Fruit fly (Drosophila melanogaster) whole organism, embryonic: ENCODE measurements around the gene CG18765.
A peak's percentile ranks its signal among the peaks of the same experiment; 100 is the strongest.

Experiments
- Aef1 ChIP-seq: fragments of 200-800 bp; sonication (Bioruptor generic); IDR thresholded peaks from 3 replicates; pipeline ENCODE4 v1.3.6; 2022; ENCODE audit warnings: missing biosample characterization, missing genetic modification characterization
- Atf6 ChIP-seq: fragments of 200-800 bp; sonication (Bioruptor generic); IDR thresholded peaks from 2 replicates; pipeline ENCODE4 v1.3.6; 2022; ENCODE audit warnings: missing biosample characterization, missing genetic modification characterization
- Bgb ChIP-seq: fragments of 200-800 bp; sonication (Bioruptor generic); IDR thresholded peaks from 2 replicates; pipeline ENCODE4 v1.3.6; 2022; ENCODE audit warnings: missing biosample characterization, missing genetic modification characterization; ENCODE audit not compliant: partially characterized antibody
- CG10543 ChIP-seq: fragments of 200-800 bp; sonication (Bioruptor generic); optimal IDR thresholded peaks from 3 replicates; lab custom pipeline; 2017; ENCODE audit warnings: missing biosample characterization, mild to moderate bottlenecking, missing genetic modification characterization, moderate library complexity
- CG11093 ChIP-seq: fragments of 200-800 bp; sonication (Bioruptor generic); IDR thresholded peaks from 3 replicates; pipeline ENCODE4 v1.3.6; 2022; ENCODE audit warnings: missing biosample characterization, missing genetic modification characterization
- CG13296 ChIP-seq: fragments of 200-800 bp; sonication (Bioruptor generic); optimal IDR thresholded peaks from 3 replicates; lab custom pipeline; 2018; ENCODE audit warnings: missing biosample characterization, mild to moderate bottlenecking, missing genetic modification characterization
- CG14710 ChIP-seq: fragments of 200-800 bp; sonication (Bioruptor generic); optimal IDR thresholded peaks from 3 replicates; lab custom pipeline; 2019; ENCODE audit warnings: missing biosample characterization, mild to moderate bottlenecking, missing genetic modification characterization, moderate library complexity
- CG15073 ChIP-seq: fragments of 200-800 bp; sonication (Bioruptor generic); optimal IDR thresholded peaks from 2 replicates; lab custom pipeline; 2016; ENCODE audit warnings: missing biosample characterization, missing genetic modification characterization
- CG15696 ChIP-seq: fragments of 200-800 bp; sonication (Bioruptor generic); optimal IDR thresholded peaks from 2 replicates; lab custom pipeline; 2019; ENCODE audit warnings: missing biosample characterization, mild to moderate bottlenecking, missing genetic modification characterization, moderate library complexity
- CG1602 ChIP-seq: fragments of 200-800 bp; sonication (Bioruptor generic); optimal IDR thresholded peaks from 3 replicates; lab custom pipeline; 2016; ENCODE audit warnings: missing biosample characterization, missing genetic modification characterization
- CG17186 ChIP-seq: fragments of 200-800 bp; sonication (Bioruptor generic); optimal IDR thresholded peaks from 3 replicates; lab custom pipeline; 2017; ENCODE audit warnings: missing biosample characterization, missing genetic modification reagents, missing genetic modification characterization
- CG18011 ChIP-seq: fragments of 200-800 bp; sonication (Bioruptor generic); optimal IDR thresholded peaks from 2 replicates; lab custom pipeline; 2017; ENCODE audit warnings: missing biosample characterization, missing genetic modification characterization, mild to moderate bottlenecking, moderate library complexity, missing genotype
- CG1832 ChIP-seq: fragments of 200-800 bp; sonication (Bioruptor generic); optimal IDR thresholded peaks from 2 replicates; lab custom pipeline; 2017; ENCODE audit warnings: missing biosample characterization, mild to moderate bottlenecking, missing genetic modification characterization, inconsistent platforms
- CG6175 ChIP-seq: fragments of 200-800 bp; sonication (Bioruptor generic); IDR thresholded peaks from 3 replicates; pipeline ENCODE4 v1.3.6; 2022; ENCODE audit warnings: missing biosample characterization, missing genetic modification characterization
- CG6689 ChIP-seq: fragments of 200-800 bp; sonication (Bioruptor generic); IDR thresholded peaks from 2 replicates; pipeline ENCODE4 v1.3.6; 2022; ENCODE audit warnings: missing biosample characterization, missing genetic modification characterization
- CG7963 ChIP-seq: fragments of 200-800 bp; sonication (Bioruptor generic); IDR thresholded peaks from 3 replicates; pipeline ENCODE4 v1.3.6; 2022; ENCODE audit warnings: missing biosample characterization, missing genetic modification characterization; ENCODE audit not compliant: partially characterized antibody
- CG8944 ChIP-seq: fragments of 200-800 bp; sonication (Bioruptor generic); optimal IDR thresholded peaks from 3 replicates; lab custom pipeline; 2016; ENCODE audit warnings: missing biosample characterization, missing genetic modification characterization
- CG9932 ChIP-seq: fragments of 200-800 bp; sonication (Bioruptor generic); IDR thresholded peaks from 2 replicates; pipeline ENCODE4 v1.3.6; 2022; ENCODE audit warnings: missing biosample characterization, missing genetic modification characterization
- Chrac-16 ChIP-seq: fragments of 200-800 bp; sonication (Bioruptor generic); optimal IDR thresholded peaks from 3 replicates; lab custom pipeline; 2016; ENCODE audit warnings: missing biosample characterization, missing genetic modification characterization
- CkIIα-i1 ChIP-seq: fragments of 200-800 bp; sonication (Bioruptor generic); IDR thresholded peaks from 2 replicates; pipeline ENCODE4 v1.3.6; 2022; ENCODE audit warnings: missing biosample characterization, missing genetic modification characterization
- Dll ChIP-seq: fragments of 200-800 bp; sonication (Bioruptor generic); IDR thresholded peaks from 4 replicates; pipeline ENCODE4 v1.3.6; 2022; ENCODE audit warnings: missing biosample characterization, missing genetic modification characterization; ENCODE audit not compliant: partially characterized antibody
- Doc2 ChIP-seq: fragments of 200-800 bp; sonication (Bioruptor generic); IDR thresholded peaks from 2 replicates; pipeline ENCODE4 v1.3.6; 2022; ENCODE audit warnings: missing biosample characterization, missing genetic modification characterization
- Dp ChIP-seq: fragments of 200-800 bp; sonication (Bioruptor generic); optimal IDR thresholded peaks from 2 replicates; lab custom pipeline; 2018; ENCODE audit warnings: missing biosample characterization, mild to moderate bottlenecking, missing genetic modification characterization, moderate library complexity
- Drgx ChIP-seq: fragments of 200-800 bp; sonication (Bioruptor generic); IDR thresholded peaks from 2 replicates; pipeline ENCODE4 v1.3.6; 2022; ENCODE audit warnings: missing biosample characterization, missing genetic modification characterization
- HmgD ChIP-seq: fragments of 200-800 bp; sonication (Bioruptor generic); optimal IDR thresholded peaks from 3 replicates; lab custom pipeline; 2016; ENCODE audit warnings: missing biosample characterization, missing genetic modification characterization
- NC2β ChIP-seq: fragments of 200-800 bp; sonication (Bioruptor generic); optimal IDR thresholded peaks from 2 replicates; lab custom pipeline; 2016; ENCODE audit warnings: missing biosample characterization, missing genetic modification characterization
- Nf-YC ChIP-seq: fragments of 200-800 bp; optimal IDR thresholded peaks from 3 replicates; lab custom pipeline; 2019; ENCODE audit warnings: missing biosample characterization, mild to moderate bottlenecking, missing genetic modification characterization, moderate library complexity
- Oaz ChIP-seq: fragments of 200-800 bp; sonication (Bioruptor generic); IDR thresholded peaks from 2 replicates; pipeline ENCODE4 v1.3.6; 2022; ENCODE audit warnings: missing biosample characterization, missing genetic modification characterization
- Xbp1 ChIP-seq: fragments of 200-800 bp; sonication (Bioruptor generic); optimal IDR thresholded peaks from 3 replicates; lab custom pipeline; 2016; ENCODE audit warnings: missing biosample characterization, mild to moderate bottlenecking, missing genetic modification characterization
- ab ChIP-seq: fragments of 200-800 bp; sonication (Bioruptor generic); optimal IDR thresholded peaks from 2 replicates; lab custom pipeline; 2016; ENCODE audit warnings: missing biosample characterization, missing genetic modification characterization
- br ChIP-seq: fragments of >200 bp; optimal IDR thresholded peaks from 2 replicates; lab custom pipeline; 2017
- chinmo ChIP-seq: fragments of 200-800 bp; sonication (Bioruptor generic); IDR thresholded peaks from 4 replicates; pipeline ENCODE4 v1.3.6; 2022; ENCODE audit warnings: missing biosample characterization, missing genetic modification characterization; ENCODE audit not compliant: partially characterized antibody
- cwo ChIP-seq: fragments of 200-800 bp; sonication (Bioruptor generic); optimal IDR thresholded peaks from 3 replicates; lab custom pipeline; 2017; ENCODE audit warnings: missing biosample characterization, missing genetic modification characterization, mild to moderate bottlenecking, moderate library complexity, missing genetic modification reagents
- dan ChIP-seq: fragments of 200-800 bp; sonication (Bioruptor generic); IDR thresholded peaks from 2 replicates; pipeline ENCODE4 v1.3.6; 2022; ENCODE audit warnings: missing biosample characterization, missing genetic modification characterization
- dm ChIP-seq: fragments of 200-800 bp; sonication (Bioruptor generic); optimal IDR thresholded peaks from 3 replicates; lab custom pipeline; 2016; ENCODE audit warnings: missing biosample characterization, missing genetic modification characterization
- dpn ChIP-seq, 2 experiments: fragments of 200-800 bp; sonication (Bioruptor generic); optimal IDR thresholded peaks; 3 replicates each; lab custom pipeline; 2016; ENCODE audit warnings: missing biosample characterization in 2 of 2, missing genetic modification characterization in 2 of 2
- esg ChIP-seq: fragments of 200-800 bp; sonication (Bioruptor generic); conservative IDR thresholded peaks from 2 replicates; pipeline ENCODE4 v1.3.6; 2022; ENCODE audit warnings: missing biosample characterization, missing genetic modification characterization
- fd64A ChIP-seq: fragments of 200-800 bp; sonication (Bioruptor generic); optimal IDR thresholded peaks from 3 replicates; lab custom pipeline; 2018; ENCODE audit warnings: missing biosample characterization, mild to moderate bottlenecking, missing genetic modification characterization
- gsb-n ChIP-seq: fragments of 200-800 bp; sonication (Bioruptor generic); optimal IDR thresholded peaks from 3 replicates; lab custom pipeline; 2018; ENCODE audit warnings: missing biosample characterization, mild to moderate bottlenecking, missing genetic modification characterization
- ken ChIP-seq: fragments of 200-800 bp; sonication (Bioruptor generic); IDR thresholded peaks from 3 replicates; pipeline ENCODE4 v1.3.6; 2022; ENCODE audit warnings: missing biosample characterization, missing genetic modification characterization
- lbe ChIP-seq: fragments of 200-800 bp; sonication (Bioruptor generic); optimal IDR thresholded peaks from 2 replicates; lab custom pipeline; 2016; ENCODE audit warnings: missing biosample characterization, mild to moderate bottlenecking, missing genetic modification characterization
- lmd ChIP-seq: fragments of 200-800 bp; sonication (Bioruptor generic); IDR thresholded peaks from 2 replicates; pipeline ENCODE4 v1.3.6; 2022; ENCODE audit warnings: missing biosample characterization, missing genetic modification characterization
- lov ChIP-seq, 2 experiments: fragments of 200-800 bp in 1 of 2; fragments of >200 bp in 1 of 2; sonication (Bioruptor generic) in 1 of 2; IDR thresholded peaks in 1 of 2; optimal IDR thresholded peaks in 1 of 2; 2 replicates in 1 of 2; 3 replicates in 1 of 2; pipeline versions ENCODE4 v1.3.6 to Lab custom; 2017 to 2022; ENCODE audit warnings: missing biosample characterization in 1 of 2, missing genetic modification characterization in 1 of 2
- luna ChIP-seq: fragments of 200-800 bp; sonication (Bioruptor generic); optimal IDR thresholded peaks from 2 replicates; lab custom pipeline; 2016; ENCODE audit warnings: missing biosample characterization, missing genetic modification characterization
- peb ChIP-seq: fragments of 200-800 bp; sonication (Bioruptor generic); IDR thresholded peaks from 2 replicates; pipeline ENCODE4 v1.3.6; 2022; ENCODE audit warnings: missing biosample characterization, missing genetic modification characterization
- phol ChIP-seq: fragments of 200-800 bp; sonication (Bioruptor generic); optimal IDR thresholded peaks from 3 replicates; lab custom pipeline; 2018; ENCODE audit warnings: missing biosample characterization, mild to moderate bottlenecking, missing genetic modification characterization, moderate library complexity
- run ChIP-seq: fragments of 200-800 bp; sonication (Bioruptor generic); optimal IDR thresholded peaks from 3 replicates; lab custom pipeline; 2018; ENCODE audit warnings: missing biosample characterization, mild to moderate bottlenecking, missing genetic modification characterization
- slou ChIP-seq: fragments of 200-800 bp; sonication (Bioruptor generic); optimal IDR thresholded peaks from 3 replicates; lab custom pipeline; 2016; ENCODE audit warnings: missing biosample characterization, missing genetic modification characterization
- slp2 ChIP-seq: fragments of 200-800 bp; sonication (Bioruptor generic); optimal IDR thresholded peaks from 2 replicates; lab custom pipeline; 2016; ENCODE audit warnings: missing biosample characterization, missing genetic modification characterization
- sob ChIP-seq: fragments of 200-800 bp; sonication (Bioruptor generic); IDR thresholded peaks from 2 replicates; pipeline ENCODE4 v1.3.6; 2022; ENCODE audit warnings: missing biosample characterization, missing genetic modification characterization

The CG18765 gene

dm6 chr3R:11655873-11656374 is 35.7 kb downstream of the CG18765 start, which contains the start of gene CG42327 (continued):
- peak; percentile 26; the same call in 1 of the 2 replicates for TF ChIP-seq CkIIα-i1 (GFP tag; lab: Robert Waterston, UW)
- peak; percentile 84 for TF ChIP-seq NC2β
- TF ChIP-seq dm (GFP tag; lab: Kevin White, UChicago) = peak; percentile 65
- no peak for TF ChIP-seq CG1832 (GFP tag; lab: Kevin White, UChicago)
- peak; percentile 68 for TF ChIP-seq fd64A (GFP tag; lab: Kevin White, UChicago)
- peak; percentile 96 for TF ChIP-seq Xbp1 (GFP tag; lab: Kevin White, UChicago)
- TF ChIP-seq CG11093 (GFP tag; lab: Robert Waterston, UW) = peak; percentile 92
- TF ChIP-seq dpn (GFP tag; optimal IDR thresholded peaks at IDR 0.05; lab: Kevin White, UChicago) = peak; percentile 73 to 94
- peak; percentile 79 for TF ChIP-seq slou
- peak; percentile 85 for TF ChIP-seq Doc2
- TF ChIP-seq Oaz (GFP tag; lab: Robert Waterston, UW) = peak; percentile 86
- peak; percentile 86 for TF ChIP-seq slp2
- peak; percentile 80 for TF ChIP-seq CG10543 (GFP tag; lab: Kevin White, UChicago)
- peak; percentile 81 for TF ChIP-seq CG8944 (GFP tag; lab: Kevin White, UChicago)
- peak; percentile 94 for TF ChIP-seq esg
- peak; percentile 92 for TF ChIP-seq run (tag; lab: Kevin White, UChicago)
- TF ChIP-seq CG18011 (GFP tag; lab: Kevin White, UChicago) = peak; percentile 76
- TF ChIP-seq cwo (GFP tag; lab: Kevin White, UChicago) = peak; percentile 89
- peak; percentile 92 for TF ChIP-seq CG1602
- TF ChIP-seq CG6175 (GFP tag; lab: Robert Waterston, UW) = peak; percentile 78; the same call in 2 of the 3 replicates
- peak; percentile 93 for TF ChIP-seq Chrac-16 (GFP tag; lab: Kevin White, UChicago)
- TF ChIP-seq Atf6 = peak; percentile 91
- TF ChIP-seq CG14710 (tag; lab: Kevin White, UChicago) = peak; percentile 91
- TF ChIP-seq gsb-n (tag; lab: Kevin White, UChicago) = peak; percentile 97
- TF ChIP-seq luna (GFP tag; lab: Kevin White, UChicago) = no peak
- peak; percentile 96 for TF ChIP-seq CG6689 (GFP tag; lab: Robert Waterston, UW)
- TF ChIP-seq CG17186 (GFP tag; lab: Kevin White, UChicago) = peak; percentile 78
- TF ChIP-seq Dp (GFP tag; lab: Kevin White, UChicago) = peak; percentile 2
- TF ChIP-seq CG15073 (GFP tag; lab: Kevin White, UChicago) = peak; percentile 26
- TF ChIP-seq CG7963 (GFP tag; lab: Robert Waterston, UW) = no peak
- peak; percentile 94 for TF ChIP-seq phol (tag; lab: Kevin White, UChicago)
- peak; percentile 87 for TF ChIP-seq CG13296 (GFP tag; lab: Kevin White, UChicago)
- TF ChIP-seq ab (GFP tag; lab: Kevin White, UChicago) = no peak
- peak; percentile 94 for TF ChIP-seq lmd (GFP tag; lab: Robert Waterston, UW)
- TF ChIP-seq chinmo = peak; percentile 86; the same call in 2 of the 4 replicates
- TF ChIP-seq dan (GFP tag; lab: Robert Waterston, UW) = peak; percentile 73
- TF ChIP-seq Aef1 (GFP tag; lab: Robert Waterston, UW) = peak; percentile 84
- peak; percentile 93 for TF ChIP-seq peb
- peak; percentile 50 for TF ChIP-seq Bgb (GFP tag; lab: Robert Waterston, UW)
- TF ChIP-seq Dll (GFP tag; lab: Robert Waterston, UW) = peak; percentile 48; the same call in 1 of the 4 replicates
- peak; percentile 98 for TF ChIP-seq Drgx
- no peak for TF ChIP-seq br
- TF ChIP-seq lov (optimal IDR thresholded peaks at IDR 0.05; lab: Kevin White, UChicago) = no peak
- peak; percentile 96 for TF ChIP-seq lov (GFP tag; IDR thresholded peaks at IDR 0.05; lab: Robert Waterston, UW)
- peak; percentile 93 for TF ChIP-seq sob (GFP tag; lab: Robert Waterston, UW)
- peak; percentile 97 for TF ChIP-seq ken (GFP tag; lab: Robert Waterston, UW)
- peak; percentile 58 for TF ChIP-seq HmgD
- TF ChIP-seq lbe (GFP tag; lab: Kevin White, UChicago) = peak; percentile 93
- TF ChIP-seq Nf-YC (tag; lab: Kevin White, UChicago) = peak; percentile 75
- peak; percentile 80 for TF ChIP-seq CG9932 (GFP tag; lab: Robert Waterston, UW)
- peak; percentile 82 for TF ChIP-seq CG15696 (tag; lab: Kevin White, UChicago)
